Fruit fly (Drosophila melanogaster): ENCODE data around the gene AhcyL2.

Gene AhcyL2

DNA sequence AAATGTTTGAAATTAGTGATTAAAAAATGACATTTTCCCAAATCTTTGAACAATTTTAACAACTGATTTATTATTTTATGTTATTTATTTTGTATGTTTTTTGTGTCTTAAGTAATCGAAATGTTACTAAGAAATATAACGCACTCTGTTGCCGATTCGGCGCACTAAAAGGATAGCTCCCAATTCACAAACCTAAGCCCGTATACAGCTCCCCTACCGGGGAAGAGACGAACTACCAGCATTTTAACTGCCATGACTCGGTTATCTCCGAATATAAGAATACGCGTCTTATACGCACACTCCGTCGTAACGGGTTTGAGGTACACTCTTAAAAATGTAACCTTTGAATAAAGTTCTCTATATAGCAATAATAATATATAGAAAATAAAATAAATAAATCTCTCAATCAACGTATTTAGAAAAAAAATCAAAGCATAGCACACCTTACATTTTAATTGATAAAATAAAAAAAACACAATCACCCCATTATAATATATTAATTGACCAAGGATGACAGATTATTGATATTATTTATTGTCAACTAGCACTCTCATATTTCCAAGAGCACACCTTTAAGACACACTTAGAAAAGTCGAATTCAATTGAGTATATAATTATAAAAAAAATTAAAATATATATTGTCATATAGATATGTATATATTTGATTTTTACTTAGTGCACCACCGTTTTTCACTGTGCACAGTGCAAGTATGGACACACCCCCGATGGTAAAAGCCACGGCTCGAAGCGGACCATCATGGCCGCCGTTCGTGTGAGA is 24.0 kb downstream of the AhcyL2 start (continued):
- TF ChIP-seq inv (GFP tag; IDR thresholded peaks at IDR 0.05; ENCODE audit: partially characterized antibody) (no peak), CG11398 (GFP tag; optimal IDR thresholded peaks at IDR 0.05) (no peak), wor (GFP tag; IDR thresholded peaks at IDR 0.05) (peak; percentile 39), C15 (GFP tag; IDR thresholded peaks at IDR 0.05) (0 out of 3 replicates have a peak, but pooled peaks have one; percentile 18), CG4854 (GFP tag; optimal IDR thresholded peaks at IDR 0.05) (no peak), kah (GFP tag; optimal IDR thresholded peaks at IDR 0.05) (peak; percentile 48), CG17568 (GFP tag; optimal IDR thresholded peaks at IDR 0.05) (peak; percentile 46), CG13894 (tag; optimal IDR thresholded peaks at IDR 0.05) (no peak), CG14441 (GFP tag; IDR thresholded peaks at IDR 0.05) (peak; percentile 42; the same call in 1 of the 2 replicates), knrl (GFP tag; IDR thresholded peaks at IDR 0.05; ENCODE audit: partially characterized antibody) (no peak; the same call in 2 of the 3 replicates), CG11085 (GFP tag; IDR thresholded peaks at IDR 0.05) (no peak), sd (tag; optimal IDR thresholded peaks at IDR 0.05) (peak; percentile 31), Abd-B (GFP tag; optimal IDR thresholded peaks at IDR 0.05) (peak; percentile 90), Bgb (GFP tag; IDR thresholded peaks at IDR 0.05; ENCODE audit: partially characterized antibody) (peak; percentile 47; the same call in 1 of the 2 replicates), lola (GFP tag; optimal IDR thresholded peaks at IDR 0.05) (peak in 1 of 3 experiments; percentile 95), ssp (GFP tag; IDR thresholded peaks at IDR 0.05) (no peak), CG1647 (GFP tag; optimal IDR thresholded peaks at IDR 0.05) (no peak), Nf-YB (GFP tag; optimal IDR thresholded peaks at IDR 0.05) (peak; percentile 91), Dll (GFP tag; IDR thresholded peaks at IDR 0.05; ENCODE audit: partially characterized antibody) (no peak), ind (GFP tag; optimal IDR thresholded peaks at IDR 0.05) (peak; percentile 64), CG7556 (GFP tag; optimal IDR thresholded peaks at IDR 0.05) (peak; percentile 93), shn (GFP tag; optimal IDR thresholded peaks at IDR 0.05) (peak; percentile 7), CG11247 (GFP tag; IDR thresholded peaks at IDR 0.05) (0 out of 2 replicates have a peak, but pooled peaks have one; percentile 42), CG6854 (GFP tag; optimal IDR thresholded peaks at IDR 0.05) (peak; percentile 75), NC2β (GFP tag; optimal IDR thresholded peaks at IDR 0.05) (no peak), dmrt99B (tag; optimal IDR thresholded peaks at IDR 0.05) (peak; percentile 86), CG2712 (tag; optimal IDR thresholded peaks at IDR 0.05) (peak; percentile 93), otp (GFP tag; IDR thresholded peaks at IDR 0.05) (no peak), CG14667 (GFP tag; IDR thresholded peaks at IDR 0.05) (peak; percentile 20; the same call in 1 of the 2 replicates), Dip2 (GFP tag; IDR thresholded peaks at IDR 0.05) (no peak), CG1792 (GFP tag; optimal IDR thresholded peaks at IDR 0.05) (no peak), CG8765 (GFP tag; IDR thresholded peaks at IDR 0.05) (no peak; the same call in 1 of the 2 replicates), CHES-1-like (GFP tag; optimal IDR thresholded peaks at IDR 0.05) (no peak), her (GFP tag; optimal IDR thresholded peaks at IDR 0.05) (no peak), dati (GFP tag; IDR thresholded peaks at IDR 0.05) (no peak), CG11504 (tag; optimal IDR thresholded peaks at IDR 0.05) (peak; percentile 91), CG16815 (GFP tag; optimal IDR thresholded peaks at IDR 0.05) (peak; percentile 70), CG33557 (GFP tag; optimal IDR thresholded peaks at IDR 0.05) (peak; percentile 92), bowl (GFP tag; IDR thresholded peaks at IDR 0.05) (no peak), dysf (GFP tag; IDR thresholded peaks at IDR 0.05) (peak; percentile 66), jumu (GFP tag; optimal IDR thresholded peaks at IDR 0.05) (no peak), klu (GFP tag; IDR thresholded peaks at IDR 0.05) (peak; percentile 36; the same call in 1 of the 2 replicates), pho (GFP tag; optimal IDR thresholded peaks at IDR 0.05) (no peak), HLHmδ (GFP tag; optimal IDR thresholded peaks at IDR 0.05) (no peak), pan (optimal IDR thresholded peaks at IDR 0.05) (no peak), pan (GFP tag; optimal IDR thresholded peaks at IDR 0.05 in 1 of 2, IDR thresholded peaks at IDR 0.05 in 1 of 2) (peak in 1 of 2 experiments; percentile 70), Lim3 (GFP tag; IDR thresholded peaks at IDR 0.05) (no peak), prd (optimal IDR thresholded peaks at IDR 0.05) (no peak), prd (GFP tag; IDR thresholded peaks at IDR 0.05) (peak; percentile 83)

Data from whole organism, embryonic.